Fruit fly (Drosophila melanogaster) Kc167 (cell line): Measurements from ENCODE around the gene CG13771.

Source experiments
- Myc ChIP-seq: fragments of >200 bp; optimal IDR thresholded peaks from 2 replicates; lab custom pipeline; 2017; ENCODE audit warnings: missing external identifiers
- Sin3A ChIP-seq: fragments of >200 bp; optimal IDR thresholded peaks from 2 replicates; lab custom pipeline; 2018; ENCODE audit warnings: missing external identifiers
- h ChIP-seq: fragments of >200 bp; optimal IDR thresholded peaks from 3 replicates; lab custom pipeline; 2018; ENCODE audit warnings: missing external identifiers
- insv ChIP-seq: fragments of >200 bp; optimal IDR thresholded peaks from 3 replicates; lab custom pipeline; 2018; ENCODE audit warnings: missing external identifiers
- psq ChIP-seq: fragments of >200 bp; optimal IDR thresholded peaks from 2 replicates; lab custom pipeline; 2017; ENCODE audit warnings: missing external identifiers

dm6 chr2L:6656264-6656676 lies 7.1 kb downstream of the CG13771 start, which contains the start of gene CG31633:
- no peak for TF ChIP-seq psq
- no peak for TF ChIP-seq h (lab: Kevin White, UChicago)
- no peak for TF ChIP-seq insv
- no peak for TF ChIP-seq Myc (lab: Kevin White, UChicago)
- no peak for TF ChIP-seq Sin3A (lab: Kevin White, UChicago)
